Fruit fly (Drosophila melanogaster) whole organism, prepupa: Measurements from ENCODE around the gene Spc105R.

Source experiments
- CG10631 ChIP-seq: fragments of 200-800 bp; sonication (Bioruptor generic); optimal IDR thresholded peaks from 2 replicates; lab custom pipeline; 2016; ENCODE audit warnings: missing biosample characterization, missing genetic modification characterization
- CG11294 ChIP-seq: fragments of 200-800 bp; sonication (Bioruptor generic); IDR thresholded peaks from 2 replicates; pipeline ENCODE4 v1.3.6; 2022; ENCODE audit warnings: missing biosample characterization, missing genetic modification characterization
- CG11762 ChIP-seq: fragments of 200-800 bp; sonication (Bioruptor generic); optimal IDR thresholded peaks from 3 replicates; lab custom pipeline; 2016; ENCODE audit warnings: missing biosample characterization, missing genetic modification characterization; ENCODE audit not compliant: insufficient read depth
- CG1621 ChIP-seq: fragments of 200-800 bp; sonication (Bioruptor generic); optimal IDR thresholded peaks from 3 replicates; lab custom pipeline; 2018; ENCODE audit warnings: missing biosample characterization, mild to moderate bottlenecking, missing genetic modification characterization
- CG3032 ChIP-seq: fragments of 200-800 bp; optimal IDR thresholded peaks from 2 replicates; lab custom pipeline; 2019; ENCODE audit warnings: missing biosample characterization, mild to moderate bottlenecking, missing genetic modification characterization, moderate library complexity
- CG31627 ChIP-seq: fragments of 200-800 bp; sonication (Bioruptor generic); optimal IDR thresholded peaks from 3 replicates; lab custom pipeline; 2016; ENCODE audit warnings: missing biosample characterization, missing genetic modification characterization
- CG32006 ChIP-seq: fragments of 200-800 bp; sonication (Bioruptor generic); optimal IDR thresholded peaks from 3 replicates; lab custom pipeline; 2017; ENCODE audit warnings: missing biosample characterization, mild to moderate bottlenecking, missing genetic modification characterization
- CG34406 ChIP-seq: fragments of 200-800 bp; sonication (Bioruptor generic); optimal IDR thresholded peaks from 3 replicates; lab custom pipeline; 2016; ENCODE audit warnings: missing biosample characterization, missing genetic modification characterization
- CG3919 ChIP-seq: fragments of 200-800 bp; sonication (Bioruptor generic); optimal IDR thresholded peaks from 3 replicates; lab custom pipeline; 2016; ENCODE audit warnings: missing biosample characterization, missing genetic modification characterization
- CG6276 ChIP-seq: fragments of 200-800 bp; sonication (Bioruptor generic); optimal IDR thresholded peaks from 2 replicates; lab custom pipeline; 2017; ENCODE audit warnings: missing biosample characterization, mild to moderate bottlenecking, missing genetic modification characterization
- CG6792 ChIP-seq: fragments of 200-800 bp; sonication (Bioruptor generic); optimal IDR thresholded peaks from 3 replicates; lab custom pipeline; 2016; ENCODE audit warnings: missing biosample characterization, missing genetic modification characterization
- CG6808 ChIP-seq: fragments of 200-800 bp; sonication (Bioruptor generic); optimal IDR thresholded peaks from 3 replicates; lab custom pipeline; 2017; ENCODE audit warnings: missing biosample characterization, missing genetic modification characterization, mild to moderate bottlenecking, moderate library complexity, missing genetic modification reagents
- CG6854 ChIP-seq: fragments of 200-800 bp; sonication (Bioruptor generic); optimal IDR thresholded peaks from 2 replicates; lab custom pipeline; 2017; ENCODE audit warnings: missing biosample characterization, mild to moderate bottlenecking, missing genetic modification characterization
- CG7368 ChIP-seq: fragments of 200-800 bp; sonication (Bioruptor generic); optimal IDR thresholded peaks from 3 replicates; lab custom pipeline; 2016; ENCODE audit warnings: missing biosample characterization, missing genetic modification characterization
- CG8319 ChIP-seq: fragments of 200-800 bp; sonication (Bioruptor generic); optimal IDR thresholded peaks from 3 replicates; lab custom pipeline; 2016; ENCODE audit warnings: missing biosample characterization, missing genetic modification characterization
- CG8632 ChIP-seq: fragments of 200-800 bp; sonication (Bioruptor generic); optimal IDR thresholded peaks from 3 replicates; lab custom pipeline; 2016; ENCODE audit warnings: missing biosample characterization, missing genetic modification characterization
- Eip75B ChIP-seq: fragments of 200-800 bp; sonication (Bioruptor generic); optimal IDR thresholded peaks from 3 replicates; lab custom pipeline; 2016; ENCODE audit warnings: missing biosample characterization, missing genetic modification characterization
- Ets21C ChIP-seq: fragments of 200-800 bp; sonication (Bioruptor generic); optimal IDR thresholded peaks from 3 replicates; lab custom pipeline; 2016; ENCODE audit warnings: missing biosample characterization, missing genetic modification characterization
- Hr38 ChIP-seq: sonication (Bioruptor generic); optimal IDR thresholded peaks from 2 replicates; lab custom pipeline; 2016; ENCODE audit warnings: missing biosample characterization, missing genetic modification characterization
- Hr39 ChIP-seq: fragments of 200-800 bp; sonication (Bioruptor generic); optimal IDR thresholded peaks from 2 replicates; lab custom pipeline; 2016; ENCODE audit warnings: missing biosample characterization, missing genetic modification characterization
- Lpt ChIP-seq: fragments of 200-800 bp; sonication (Bioruptor generic); optimal IDR thresholded peaks from 3 replicates; lab custom pipeline; 2016; ENCODE audit warnings: missing biosample characterization, missing genetic modification characterization
- Smox ChIP-seq: fragments of 200-800 bp; sonication (Bioruptor generic); optimal IDR thresholded peaks from 3 replicates; lab custom pipeline; 2016; ENCODE audit warnings: missing biosample characterization, missing genetic modification characterization
- Sox102F ChIP-seq: fragments of 200-800 bp; sonication (Bioruptor generic); optimal IDR thresholded peaks from 2 replicates; lab custom pipeline; 2016; ENCODE audit warnings: missing biosample characterization, mild to moderate bottlenecking, missing genetic modification characterization
- Sox14 ChIP-seq: fragments of 200-800 bp; sonication (Bioruptor generic); optimal IDR thresholded peaks from 3 replicates; lab custom pipeline; 2016; ENCODE audit warnings: missing biosample characterization, missing genetic modification characterization
- Sox15 ChIP-seq: fragments of 200-800 bp; sonication (Bioruptor generic); optimal IDR thresholded peaks from 3 replicates; lab custom pipeline; 2016; ENCODE audit warnings: missing biosample characterization, missing genetic modification characterization
- acj6 ChIP-seq: fragments of 200-800 bp; sonication (Bioruptor generic); optimal IDR thresholded peaks from 3 replicates; lab custom pipeline; 2016; ENCODE audit warnings: missing biosample characterization, missing genetic modification characterization
- dac ChIP-seq: fragments of 200-800 bp; sonication (Bioruptor generic); optimal IDR thresholded peaks from 2 replicates; lab custom pipeline; 2017; ENCODE audit warnings: missing biosample characterization, mild to moderate bottlenecking, missing genetic modification characterization
- dsx ChIP-seq: fragments of 200-800 bp; optimal IDR thresholded peaks from 3 replicates; lab custom pipeline; 2019; ENCODE audit warnings: missing biosample characterization, mild to moderate bottlenecking, missing genetic modification characterization, moderate library complexity; ENCODE audit not compliant: poor library complexity, severe bottlenecking
- eg ChIP-seq: fragments of 200-800 bp; sonication (Bioruptor generic); IDR thresholded peaks from 3 replicates; pipeline ENCODE4 v1.3.6; 2022; ENCODE audit warnings: missing biosample characterization, missing genetic modification characterization
- esn ChIP-seq: fragments of 200-800 bp; sonication (Bioruptor generic); optimal IDR thresholded peaks from 2 replicates; lab custom pipeline; 2016; ENCODE audit warnings: missing biosample characterization, mild to moderate bottlenecking, missing genetic modification characterization, moderate library complexity
- fd59A ChIP-seq: fragments of 200-800 bp; sonication (Bioruptor generic); optimal IDR thresholded peaks from 2 replicates; lab custom pipeline; 2017; ENCODE audit warnings: missing biosample characterization, mild to moderate bottlenecking, missing genetic modification characterization, missing genetic modification reagents
- fd85E ChIP-seq: fragments of 200-800 bp; sonication (Bioruptor generic); optimal IDR thresholded peaks from 3 replicates; lab custom pipeline; 2016; ENCODE audit warnings: missing biosample characterization, missing genetic modification characterization
- fkh ChIP-seq: fragments of 200-800 bp; sonication (Bioruptor generic); optimal IDR thresholded peaks from 3 replicates; lab custom pipeline; 2017; ENCODE audit warnings: missing biosample characterization, mild to moderate bottlenecking, missing genetic modification characterization, moderate library complexity
- lz ChIP-seq: fragments of 200-800 bp; sonication (Bioruptor generic); optimal IDR thresholded peaks from 3 replicates; lab custom pipeline; 2016; ENCODE audit warnings: missing biosample characterization, missing genetic modification characterization
- net ChIP-seq: fragments of 200-800 bp; sonication (Bioruptor generic); optimal IDR thresholded peaks from 3 replicates; lab custom pipeline; 2016; ENCODE audit warnings: missing biosample characterization, missing genetic modification characterization
- salr ChIP-seq, 2 experiments: fragments of 200-800 bp; sonication (Bioruptor generic); optimal IDR thresholded peaks; 3 replicates each; lab custom pipeline; 2016 to 2018; ENCODE audit warnings: missing biosample characterization in 2 of 2, missing genetic modification characterization in 2 of 2, mild to moderate bottlenecking in 1 of 2
- topi ChIP-seq: fragments of 200-800 bp; sonication (Bioruptor generic); optimal IDR thresholded peaks from 3 replicates; lab custom pipeline; 2016; ENCODE audit warnings: missing biosample characterization, missing genetic modification characterization
- vri ChIP-seq: fragments of 200-800 bp; sonication (Bioruptor generic); optimal IDR thresholded peaks from 3 replicates; lab custom pipeline; 2016; ENCODE audit warnings: missing biosample characterization, mild to moderate bottlenecking, missing genetic modification characterization

The Spc105R gene

DNA sequence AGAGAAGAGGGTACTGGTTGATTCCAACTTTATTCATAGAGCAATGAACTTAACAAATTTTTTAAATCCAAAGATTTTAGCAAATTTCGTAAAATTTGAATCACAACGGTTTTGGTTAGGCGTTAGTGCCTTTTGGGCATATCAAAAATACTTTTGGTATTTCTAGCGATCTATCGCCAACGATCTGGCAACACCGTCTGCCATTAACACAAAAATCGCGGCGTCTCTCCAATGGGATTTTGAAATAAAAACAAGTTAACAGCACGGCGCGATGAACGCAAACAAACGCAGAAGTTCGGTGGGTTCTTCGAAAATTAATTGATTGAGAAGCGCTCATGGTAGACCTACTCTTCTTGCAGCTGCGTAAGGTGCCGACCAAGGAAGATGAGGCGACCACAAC, at the start of gene Spc105R:
Gene Spc105R, plus strand, starts transcription at position 203 of the 400 bp plus-strand sequence.
- TF ChIP-seq fd85E, result no peak
- no peak for TF ChIP-seq Lpt
- no peak for TF ChIP-seq Eip75B (GFP tag; lab: Kevin White, UChicago)
- TF ChIP-seq topi (GFP tag; lab: Kevin White, UChicago), result no peak
- no peak for TF ChIP-seq CG8319 (GFP tag; lab: Kevin White, UChicago)
- TF ChIP-seq CG31627 (GFP tag; lab: Kevin White, UChicago), result no peak
- no peak for TF ChIP-seq Hr38

DNA sequence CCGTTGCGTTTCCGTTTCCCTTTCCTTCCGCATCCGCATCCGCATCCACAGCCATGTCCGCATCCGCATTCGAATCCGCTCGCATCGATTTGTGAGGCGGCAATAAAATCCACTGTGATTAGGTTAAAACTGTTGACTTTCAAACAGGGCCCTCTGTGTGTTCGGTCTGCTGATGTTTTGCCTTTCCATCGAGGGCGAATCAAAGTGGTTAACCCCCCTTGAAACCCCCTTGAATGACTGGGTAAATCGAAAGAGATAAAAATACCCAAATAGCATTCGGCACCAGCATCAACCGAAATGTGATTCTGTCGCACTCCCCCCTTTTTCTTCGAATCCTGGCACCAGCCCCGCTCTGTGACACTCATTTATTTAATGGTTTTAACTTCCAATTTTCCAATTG, 47.2 kb upstream of the Spc105R start:
- TF ChIP-seq CG3032 (tag; lab: Kevin White, UChicago) (no peak), CG7368 (GFP tag; lab: Kevin White, UChicago) (no peak), CG8632 (GFP tag; lab: Kevin White, UChicago) (no peak), Sox102F (GFP tag; lab: Kevin White, UChicago) (no peak), Smox (no peak), vri (no peak), CG34406 (no peak), dac (GFP tag; lab: Kevin White, UChicago) (no peak), CG6808 (no peak), CG6276 (GFP tag; lab: Kevin White, UChicago) (no peak), CG1621 (tag; lab: Kevin White, UChicago) (no peak), fkh (GFP tag; lab: Kevin White, UChicago) (no peak), salr (GFP tag; optimal IDR thresholded peaks at IDR 0.05; lab: Kevin White, UChicago) (no peak), Lpt (no peak), dsx (GFP tag; lab: Kevin White, UChicago) (no peak), Sox15 (no peak), Sox14 (GFP tag; lab: Kevin White, UChicago) (no peak), CG32006 (GFP tag; lab: Kevin White, UChicago) (no peak), CG6854 (GFP tag; lab: Kevin White, UChicago) (no peak)
- TF ChIP-seq, all 60 proteins: peak for 0

DNA sequence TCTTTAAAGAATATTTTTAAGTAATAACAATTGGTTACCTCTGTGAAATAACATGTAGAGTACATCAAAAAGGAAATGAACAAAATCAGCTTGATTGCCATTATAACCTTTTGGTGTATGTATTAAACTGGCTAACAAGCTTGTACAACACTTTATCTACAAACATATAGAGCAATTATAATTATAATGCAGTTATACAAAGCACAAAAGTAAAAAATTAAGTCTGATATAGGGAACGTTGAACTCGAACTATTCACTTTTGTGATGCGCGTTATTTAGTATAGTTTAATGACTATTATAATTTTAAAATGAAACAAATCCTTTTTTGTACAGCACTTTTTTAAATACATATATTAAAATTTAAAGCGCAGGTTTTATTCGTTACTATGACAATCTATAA, 44.6 kb upstream of the Spc105R start, which contains the start of gene CG33912:
Gene CG33912, minus strand, starts transcription at position 101 of the 400 bp plus-strand sequence.
- TF ChIP-seq Hr39 (GFP tag; lab: Kevin White, UChicago) (no peak), CG1621 (tag; lab: Kevin White, UChicago) (no peak), CG11294 (no peak), net (GFP tag; lab: Kevin White, UChicago) (no peak), acj6 (GFP tag; lab: Kevin White, UChicago) (no peak), CG3919 (GFP tag; lab: Kevin White, UChicago) (no peak), Ets21C (GFP tag; lab: Kevin White, UChicago) (no peak), CG10631 (GFP tag; lab: Kevin White, UChicago) (no peak), eg (no peak), Hr38 (no peak), CG6808 (no peak), lz (GFP tag; lab: Kevin White, UChicago) (no peak), CG11762 (GFP tag; lab: Kevin White, UChicago) (no peak), CG32006 (GFP tag; lab: Kevin White, UChicago) (no peak), salr (GFP tag; optimal IDR thresholded peaks at IDR 0.05; lab: Kevin White, UChicago) (no peak)

DNA sequence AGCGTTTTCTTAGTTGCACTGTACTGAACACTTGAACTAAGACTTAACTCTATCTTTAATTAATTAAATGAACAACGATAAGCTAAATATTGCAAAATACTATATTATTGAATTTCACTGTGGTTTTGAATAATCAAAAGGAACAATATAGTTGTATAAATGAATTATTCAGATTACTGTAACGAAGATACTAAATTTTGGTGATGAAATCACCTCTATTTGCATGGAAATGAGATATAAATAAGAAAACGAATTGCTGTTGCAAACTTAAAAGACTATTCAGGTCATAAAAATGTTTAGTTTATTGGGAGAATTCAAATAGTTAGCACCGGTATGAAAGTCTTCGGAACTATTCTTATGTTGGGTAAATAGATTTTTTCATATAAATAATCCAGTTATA, 41.6 kb upstream of the Spc105R start, which contains the start of gene CG43251:
Gene CG43251, plus strand, starts transcription at position 301 of the 400 bp plus-strand sequence.
- TF ChIP-seq lz (GFP tag; lab: Kevin White, UChicago) (no peak), CG3032 (tag; lab: Kevin White, UChicago) (no peak), eg (no peak), CG6792 (GFP tag; lab: Kevin White, UChicago) (no peak), esn (GFP tag; lab: Kevin White, UChicago) (no peak), Sox15 (no peak), CG8632 (GFP tag; lab: Kevin White, UChicago) (no peak), salr (GFP tag; optimal IDR thresholded peaks at IDR 0.05; lab: Kevin White, UChicago) (no peak), fd59A (GFP tag; lab: Kevin White, UChicago) (no peak), fkh (GFP tag; lab: Kevin White, UChicago) (no peak)
- TF ChIP-seq, all 60 proteins: peak for 0
